Worm (Caenorhabditis elegans): ENCODE data around the gene maa-1.
A peak's percentile ranks its signal among the peaks of the same experiment; 100 is the strongest.

maa-1 gene

ce11 chrIII:11822407-11822806 is at the start of gene maa-1:
Gene maa-1 (minus strand): TSS chrIII:11822526.
- TF ChIP-seq sox-4 (tag; optimal IDR thresholded peaks at IDR 0.05) (no peak), nhr-20 (tag; optimal IDR thresholded peaks at IDR 0.05) (peak; percentile 18), elt-2 (tag; optimal IDR thresholded peaks at IDR 0.05) (peak; percentile 57), unc-86 (tag; optimal IDR thresholded peaks at IDR 0.05) (no peak), skn-1 (tag; optimal IDR thresholded peaks at IDR 0.05) (no peak)

ce11 chrIII:11871617-11872016 is 49.3 kb upstream of the maa-1 start:
- TF ChIP-seq efl-1 (optimal IDR thresholded peaks at IDR 0.05) (no peak), efl-1 (GFP tag; optimal IDR thresholded peaks at IDR 0.05 in 1 of 2) (no peak), nhr-77 (tag; optimal IDR thresholded peaks at IDR 0.05) (no peak), pqm-1 (tag; optimal IDR thresholded peaks at IDR 0.05) (no peak), ceh-63 (GFP tag; optimal IDR thresholded peaks at IDR 0.05) (no peak)

- peak; percentile 87 for TF ChIP-seq lin-15B (tag; optimal IDR thresholded peaks at IDR 0.05)
- no peak for TF ChIP-seq ces-1 (GFP tag; optimal IDR thresholded peaks at IDR 0.05)
- no peak for TF ChIP-seq C34B4.2 (tag; optimal IDR thresholded peaks at IDR 0.05)
- TF ChIP-seq ets-5 (GFP tag; IDR thresholded peaks at IDR 0.05): no peak
- TF ChIP-seq nhr-19 (GFP tag; conservative IDR thresholded peaks at IDR 0.05): peak; percentile 80
- no peak for TF ChIP-seq sup-37 (GFP tag; optimal IDR thresholded peaks at IDR 0.05)
- no peak for TF ChIP-seq unc-30 (tag; optimal IDR thresholded peaks at IDR 0.05)
- peak; percentile 36 for TF ChIP-seq sox-4 (tag; optimal IDR thresholded peaks at IDR 0.05)
- peak; percentile 94 for TF ChIP-seq fkh-8 (tag; optimal IDR thresholded peaks at IDR 0.05)
- peak; percentile 92 for TF ChIP-seq snpc-4 (tag; optimal IDR thresholded peaks at IDR 0.05)
- TF ChIP-seq dpl-1 (GFP tag; optimal IDR thresholded peaks at IDR 0.05): peak; percentile 56 to 83 (median 77)
- peak; percentile 84 to 86 for TF ChIP-seq lin-35 (GFP tag; optimal IDR thresholded peaks at IDR 0.05)
- no peak for TF ChIP-seq pqm-1 (tag; optimal IDR thresholded peaks at IDR 0.05)
- no peak for TF ChIP-seq ceh-63 (GFP tag; optimal IDR thresholded peaks at IDR 0.05)
- peak; percentile 1 for TF ChIP-seq aha-1 (tag; optimal IDR thresholded peaks at IDR 0.05)
- peak; percentile 85 for TF ChIP-seq ceh-90 (tag; optimal IDR thresholded peaks at IDR 0.05)
- peak in 1 of 2 experiments; percentile 47 for TF ChIP-seq egl-27 (tag; optimal IDR thresholded peaks at IDR 0.05)
- no peak for TF ChIP-seq aly-2 (tag; optimal IDR thresholded peaks at IDR 0.05)
- TF ChIP-seq irx-1 (tag; optimal IDR thresholded peaks at IDR 0.05): peak; percentile 87
- peak; percentile 86 to 92 for TF ChIP-seq lsy-2 (tag; optimal IDR thresholded peaks at IDR 0.05)
- TF ChIP-seq hpl-2 (GFP tag; optimal IDR thresholded peaks at IDR 0.05): peak; percentile 27
- peak; percentile 67 for TF ChIP-seq C04F5.9 (tag; optimal IDR thresholded peaks at IDR 0.05)
- TF ChIP-seq isw-1 (GFP tag; IDR thresholded peaks at IDR 0.05): peak; percentile 79
- TF ChIP-seq nhr-77 (tag; optimal IDR thresholded peaks at IDR 0.05): peak; percentile 79
- peak in 1 of 2 experiments; percentile 89 for TF ChIP-seq mdl-1 (tag; optimal IDR thresholded peaks at IDR 0.05)
- TF ChIP-seq ama-1 (optimal IDR thresholded peaks at IDR 0.05): peak; percentile 39
- TF ChIP-seq ceh-88 (GFP tag; IDR thresholded peaks at IDR 0.05): no peak
- TF ChIP-seq nhr-71 (tag; optimal IDR thresholded peaks at IDR 0.05): peak; percentile 93
- TF ChIP-seq alr-1 (tag; optimal IDR thresholded peaks at IDR 0.05; ENCODE audit: borderline replicate concordance): no peak
- TF ChIP-seq pag-3 (tag; optimal IDR thresholded peaks at IDR 0.05; ENCODE audit: borderline replicate concordance, insufficient read depth): peak; percentile 43
- peak; percentile 91 for TF ChIP-seq nhr-85 (tag)
- peak; percentile 82 for TF ChIP-seq skn-1 (tag; optimal IDR thresholded peaks at IDR 0.05)
- TF ChIP-seq snu-23 (GFP tag; optimal IDR thresholded peaks at IDR 0.05): peak; percentile 91
- TF ChIP-seq mep-1 (tag; optimal IDR thresholded peaks at IDR 0.05): peak; percentile 94
- peak; percentile 79 for TF ChIP-seq mab-9 (GFP tag; IDR thresholded peaks at IDR 0.05)
- TF ChIP-seq nhr-28 (tag; optimal IDR thresholded peaks at IDR 0.05): no peak
- peak; percentile 12 for TF ChIP-seq ceh-8 (GFP tag; optimal IDR thresholded peaks at IDR 0.05)
- TF ChIP-seq efl-3 (GFP tag; optimal IDR thresholded peaks at IDR 0.05): no peak
- TF ChIP-seq hlh-4 (tag; optimal IDR thresholded peaks at IDR 0.05): no peak
- peak; percentile 64 for TF ChIP-seq egl-13 (tag; optimal IDR thresholded peaks at IDR 0.05)
- peak; percentile 98 for TF ChIP-seq lin-14 (GFP tag; optimal IDR thresholded peaks at IDR 0.05)
- no peak for TF ChIP-seq grh-1 (GFP tag; IDR thresholded peaks at IDR 0.05)
- TF ChIP-seq nhr-76 (tag; optimal IDR thresholded peaks at IDR 0.05): no peak
- peak; percentile 73 to 92 (median 78) for TF ChIP-seq ceh-82 (tag; optimal IDR thresholded peaks at IDR 0.05)
Observed at ce11 chrIII:11870009-11870408, 47.7 kb upstream of the maa-1 start.

Data from whole organism, L1 larva.